Worm (Caenorhabditis elegans): Measurements from ENCODE around the gene ugt-7.
A peak's percentile ranks its signal among the peaks of the same experiment; 100 is the strongest.

ugt-7 gene

DNA sequence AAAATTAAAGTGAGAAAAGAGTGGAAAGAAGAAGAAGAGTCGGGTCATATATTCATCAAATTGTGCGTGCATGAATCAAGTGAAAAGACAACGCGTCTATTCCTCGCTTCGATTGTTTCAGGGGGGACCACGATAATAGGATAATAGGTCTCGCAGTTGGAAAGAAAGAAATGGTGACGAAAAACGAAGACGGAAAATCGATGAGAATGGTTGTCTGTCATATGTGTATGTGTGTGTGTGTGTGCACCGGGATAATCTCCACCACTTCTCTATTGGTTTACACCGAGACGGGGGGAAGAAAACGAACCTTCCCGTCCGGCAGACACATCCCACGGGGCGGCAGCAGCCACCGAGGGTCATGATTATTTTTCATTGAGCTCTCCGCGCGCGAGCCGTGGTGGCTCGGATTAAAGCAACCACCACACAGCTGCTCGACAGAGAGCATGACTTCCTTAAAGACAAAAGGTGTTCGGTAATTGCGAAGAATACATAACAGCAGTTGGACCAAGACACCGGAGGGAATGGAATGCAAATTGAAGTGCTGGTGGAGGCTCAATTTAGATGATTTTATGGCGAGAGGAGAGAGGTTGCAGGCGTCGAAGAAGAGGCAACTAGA, 36.2 kb downstream of the ugt-7 start:
- TF ChIP-seq tbx-11 (GFP tag; IDR thresholded peaks at IDR 0.05) (no peak), tbx-37 (GFP tag; conservative IDR thresholded peaks at IDR 0.05) (no peak), hmg-4 (GFP tag; optimal IDR thresholded peaks at IDR 0.05) (peak; percentile 52), aly-1 (tag; optimal IDR thresholded peaks at IDR 0.05) (no peak), ceh-36 (tag; optimal IDR thresholded peaks at IDR 0.05) (peak; percentile 45), ets-7 (tag; optimal IDR thresholded peaks at IDR 0.05) (no peak), F13C5.2 (tag; optimal IDR thresholded peaks at IDR 0.05) (no peak), hmbx-1 (tag; optimal IDR thresholded peaks at IDR 0.05) (no peak), B0310.2 (tag; optimal IDR thresholded peaks at IDR 0.05) (no peak), scrt-1 (GFP tag; IDR thresholded peaks at IDR 0.05) (peak; percentile 78), flt-1 (GFP tag; IDR thresholded peaks at IDR 0.05) (no peak; the same call in 1 of the 2 replicates)

DNA sequence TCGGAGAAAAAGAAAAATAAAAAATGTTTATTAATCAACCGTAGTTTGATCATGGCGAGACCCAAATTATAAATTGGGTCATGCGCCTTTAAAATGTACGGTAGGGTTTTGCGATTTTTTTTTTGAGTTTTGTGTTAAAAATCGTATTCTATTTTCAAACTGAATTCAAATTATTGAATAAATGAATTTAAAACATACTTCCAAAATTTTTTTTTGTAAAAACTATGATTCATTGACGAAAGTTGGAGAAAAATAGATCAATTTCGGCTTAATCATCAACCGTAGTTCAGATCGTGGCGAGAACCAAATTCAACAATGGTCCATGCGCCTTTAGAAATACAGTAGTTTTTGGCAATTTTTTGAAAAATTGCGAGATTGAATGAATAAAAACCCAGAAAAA, 36.8 kb downstream of the ugt-7 start:
- TF ChIP-seq hmbx-1 (tag; optimal IDR thresholded peaks at IDR 0.05): no peak
- TF ChIP-seq sea-1 (GFP tag; conservative IDR thresholded peaks at IDR 0.05): no peak
- TF ChIP-seq tra-4 (tag; optimal IDR thresholded peaks at IDR 0.05): no peak
- TF ChIP-seq ceh-13 (GFP tag; optimal IDR thresholded peaks at IDR 0.05): no peak
- TF ChIP-seq hnd-1 (tag; optimal IDR thresholded peaks at IDR 0.05): no peak
- TF ChIP-seq aly-1 (tag; optimal IDR thresholded peaks at IDR 0.05): no peak
- no peak for TF ChIP-seq F13C5.2 (tag; optimal IDR thresholded peaks at IDR 0.05)
- TF ChIP-seq flt-1 (GFP tag; IDR thresholded peaks at IDR 0.05): no peak

DNA sequence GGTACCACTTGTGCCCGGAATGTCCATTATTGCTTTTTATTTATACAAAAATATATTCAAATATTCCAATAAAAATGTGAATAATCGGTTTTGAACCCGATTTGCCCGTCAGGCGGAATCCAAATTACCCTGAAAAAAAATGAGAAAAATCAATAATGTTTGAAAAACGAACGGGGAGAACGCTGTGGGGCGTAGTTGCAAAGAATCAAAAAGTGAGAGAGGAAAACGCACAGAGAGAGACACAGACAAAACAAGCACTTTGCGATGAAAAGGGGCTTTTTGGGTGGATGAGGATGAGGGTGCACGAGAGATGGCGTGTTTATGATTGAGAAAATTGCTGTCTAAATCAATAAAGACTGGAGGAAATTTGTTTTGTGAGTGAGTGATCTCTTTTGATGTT, 37.4 kb downstream of the ugt-7 start, which contains the start of gene tam-1:
Gene tam-1 (minus strand): TSS at position 135 of the 400 bp plus-strand sequence.
- TF ChIP-seq F13C5.2 (tag; optimal IDR thresholded peaks at IDR 0.05): peak; percentile 39
- peak; percentile 30 for TF ChIP-seq hmg-4 (GFP tag; optimal IDR thresholded peaks at IDR 0.05)
- TF ChIP-seq tra-4 (tag; optimal IDR thresholded peaks at IDR 0.05): no peak

DNA sequence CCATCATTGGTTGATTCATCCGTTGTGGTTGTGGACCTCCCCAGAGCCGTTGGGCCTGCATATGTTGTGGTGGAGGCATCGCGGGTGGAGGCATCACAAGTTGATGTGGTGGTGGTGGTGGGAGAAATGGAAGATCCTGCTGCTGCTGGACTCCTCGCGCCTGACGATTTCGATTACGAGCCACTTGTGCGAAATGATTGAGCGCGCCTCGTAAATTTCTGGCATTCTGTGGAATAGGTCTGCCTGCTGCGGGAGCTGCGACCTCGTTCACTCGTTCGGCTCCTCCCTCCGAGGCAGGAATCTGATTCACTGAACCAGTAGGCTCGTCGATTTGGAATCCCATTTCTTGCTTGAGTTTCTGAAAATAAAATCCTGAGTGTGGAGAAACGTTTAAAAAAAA, 39.7 kb downstream of the ugt-7 start:
- TF ChIP-seq hmg-4 (GFP tag; optimal IDR thresholded peaks at IDR 0.05) (no peak), aly-1 (tag; optimal IDR thresholded peaks at IDR 0.05) (no peak), scrt-1 (GFP tag; IDR thresholded peaks at IDR 0.05) (0 out of 2 replicates have a peak, but pooled peaks have one; percentile 30), tbx-37 (GFP tag; conservative IDR thresholded peaks at IDR 0.05) (no peak)

DNA sequence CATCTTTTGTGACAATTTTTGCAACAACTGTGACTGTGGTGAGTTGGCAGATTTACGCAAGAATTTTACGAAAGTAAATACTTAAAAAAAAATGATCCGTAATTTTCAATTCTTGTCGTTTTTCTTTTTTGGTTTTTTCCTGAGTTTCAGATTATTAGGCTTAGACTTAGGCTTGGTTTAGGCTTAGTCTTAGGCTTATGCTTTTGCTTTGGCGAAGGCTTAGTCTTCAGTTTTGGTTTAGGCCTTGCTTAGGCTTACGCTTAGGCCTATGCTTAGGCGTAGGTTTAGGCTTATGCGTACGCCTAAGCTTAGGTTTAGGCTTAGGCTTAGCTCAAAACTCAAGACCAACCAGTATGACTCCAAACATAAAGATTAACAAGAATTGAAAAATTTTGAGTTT, 42.7 kb downstream of the ugt-7 start:
- no peak for TF ChIP-seq scrt-1 (GFP tag; IDR thresholded peaks at IDR 0.05)
- no peak for TF ChIP-seq hmbx-1 (tag; optimal IDR thresholded peaks at IDR 0.05)
- peak; percentile 48 for TF ChIP-seq ceh-36 (tag; optimal IDR thresholded peaks at IDR 0.05)

DNA sequence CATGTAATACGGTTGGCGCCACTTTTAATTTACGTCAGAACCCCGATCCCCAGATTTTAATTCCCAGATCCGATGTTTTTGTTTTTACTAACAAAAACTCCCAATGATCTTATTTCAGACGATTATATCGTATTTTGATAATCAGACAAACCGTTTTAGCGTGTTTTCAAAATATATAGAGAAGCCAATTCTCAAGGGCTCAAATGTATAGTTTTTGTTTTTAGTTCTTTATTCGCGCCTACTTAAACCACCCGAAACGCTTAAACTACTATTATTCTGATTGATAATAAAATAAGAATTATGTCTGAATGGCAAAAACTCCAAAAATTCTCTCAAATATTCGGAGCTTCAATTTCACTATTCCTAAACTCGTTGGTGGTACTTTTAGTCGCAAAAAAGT, 43.8 kb downstream of the ugt-7 start, which contains the start of gene str-208:
Gene str-208 (plus strand): TSS at position 301 of the 400 bp plus-strand sequence.
- no peak for TF ChIP-seq hmbx-1 (tag; optimal IDR thresholded peaks at IDR 0.05)
- TF ChIP-seq tra-4 (tag; optimal IDR thresholded peaks at IDR 0.05): no peak
- no peak for TF ChIP-seq B0310.2 (tag; optimal IDR thresholded peaks at IDR 0.05)
- no peak for TF ChIP-seq sea-1 (GFP tag; conservative IDR thresholded peaks at IDR 0.05)
- no peak for TF ChIP-seq pes-1 (GFP tag; IDR thresholded peaks at IDR 0.05)

DNA sequence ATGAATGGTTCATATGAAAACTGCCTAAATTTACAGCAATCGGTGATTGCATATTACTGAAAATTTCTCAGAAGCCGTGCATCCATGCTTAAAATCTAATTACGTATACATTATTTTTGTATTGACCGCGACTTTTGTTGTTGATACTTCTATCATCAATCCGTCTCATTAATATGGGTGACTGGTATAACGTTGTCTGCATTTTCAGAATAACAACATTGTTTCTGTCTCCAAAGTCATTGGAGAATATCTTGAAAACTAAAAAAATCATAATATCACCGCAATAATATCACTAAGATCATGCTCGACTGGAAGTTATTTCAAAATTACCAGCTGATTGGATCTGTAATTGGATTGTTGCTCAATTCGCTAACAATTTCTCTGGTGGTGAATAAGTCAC, 48.9 kb downstream of the ugt-7 start, which contains the start of gene str-207:
Gene str-207 (plus strand): TSS at position 301 of the 400 bp plus-strand sequence.
- TF ChIP-seq pes-1 (GFP tag; IDR thresholded peaks at IDR 0.05): no peak
- no peak for TF ChIP-seq tbx-37 (GFP tag; conservative IDR thresholded peaks at IDR 0.05)
- TF ChIP-seq ceh-13 (GFP tag; optimal IDR thresholded peaks at IDR 0.05): no peak
- TF ChIP-seq B0310.2 (tag; optimal IDR thresholded peaks at IDR 0.05): no peak
- no peak for TF ChIP-seq aly-1 (tag; optimal IDR thresholded peaks at IDR 0.05)
- TF ChIP-seq tra-4 (tag; optimal IDR thresholded peaks at IDR 0.05): no peak
- TF ChIP-seq F13C5.2 (tag; optimal IDR thresholded peaks at IDR 0.05): no peak
- TF ChIP-seq scrt-1 (GFP tag; IDR thresholded peaks at IDR 0.05): no peak
- no peak for TF ChIP-seq ama-1 (optimal IDR thresholded peaks at IDR 0.05)

DNA sequence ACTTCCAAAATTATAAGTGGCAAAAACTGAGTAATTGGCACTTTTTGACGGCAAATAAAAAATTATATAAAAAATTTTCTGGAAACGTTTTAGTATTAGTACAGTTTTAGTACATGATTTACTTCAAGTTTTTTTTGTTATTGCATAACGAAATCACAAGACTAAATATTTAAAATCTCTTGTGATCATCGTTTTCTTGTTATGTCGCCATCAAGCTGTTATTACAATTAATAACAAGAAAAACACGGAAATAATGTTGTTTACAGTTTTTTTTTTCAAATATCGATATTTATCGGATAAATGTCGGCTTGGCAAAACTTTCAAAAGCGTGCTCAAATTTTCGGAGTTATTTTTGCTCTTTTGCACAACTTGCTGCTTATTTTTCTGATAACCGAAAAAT, 51.7 kb downstream of the ugt-7 start, which contains the start of gene str-209:
Gene str-209 (plus strand): TSS at position 301 of the 400 bp plus-strand sequence.
- no peak for TF ChIP-seq aly-1 (tag; optimal IDR thresholded peaks at IDR 0.05)
- TF ChIP-seq flt-1 (GFP tag; IDR thresholded peaks at IDR 0.05): no peak
- TF ChIP-seq B0310.2 (tag; optimal IDR thresholded peaks at IDR 0.05): no peak
- no peak for TF ChIP-seq hnd-1 (tag; optimal IDR thresholded peaks at IDR 0.05)
